Fruit fly (Drosophila melanogaster) whole organism, wandering third instar larva: ENCODE measurements around the gene HHEX.
A peak's percentile ranks its signal among the peaks of the same experiment; 100 is the strongest.

Source experiments
- Dif ChIP-seq: fragments of 200-275, 200-300 bp; sonication (Bioruptor generic); optimal IDR thresholded peaks from 2 replicates; lab custom pipeline; 2018; ENCODE audit warnings: missing biosample characterization, missing genetic modification characterization; ENCODE audit not compliant: partially characterized antibody
- Hnf4 ChIP-seq: fragments of 200-800 bp; sonication (Bioruptor generic); optimal IDR thresholded peaks from 2 replicates; lab custom pipeline; 2016; ENCODE audit warnings: missing biosample characterization, mild to moderate bottlenecking, missing genetic modification characterization
- Hr78 ChIP-seq: fragments of >200 bp; optimal IDR thresholded peaks from 2 replicates; lab custom pipeline; 2017; ENCODE audit warnings: missing biosample characterization, missing genetic modification characterization
- Hr83 ChIP-seq: fragments of 200-300 bp; sonication (Bioruptor generic); optimal IDR thresholded peaks from 2 replicates; lab custom pipeline; 2016; ENCODE audit warnings: missing biosample characterization, mild to moderate bottlenecking, missing genetic modification characterization, moderate library complexity; ENCODE audit not compliant: poor library complexity, severe bottlenecking
- Jra ChIP-seq: sonication (Bioruptor generic); optimal IDR thresholded peaks from 2 replicates; lab custom pipeline; 2016; ENCODE audit warnings: missing biosample characterization, missing genetic modification characterization
- Myc ChIP-seq: fragments of >200 bp; optimal IDR thresholded peaks from 2 replicates; lab custom pipeline; 2017
- OdsH ChIP-seq: fragments of 200-800 bp; sonication (Bioruptor generic); optimal IDR thresholded peaks from 2 replicates; lab custom pipeline; 2016; ENCODE audit warnings: missing biosample characterization, mild to moderate bottlenecking, missing genetic modification characterization
- Rel ChIP-seq, 2 experiments: fragments of 200-800 bp; sonication (Bioruptor generic) in 1 of 2; optimal IDR thresholded peaks; 2 replicates in 1 of 2; 3 replicates in 1 of 2; lab custom pipeline; 2016 to 2019; ENCODE audit warnings: mild to moderate bottlenecking in 2 of 2, missing biosample characterization in 2 of 2, missing genetic modification characterization in 2 of 2, moderate library complexity in 1 of 2
- Sp1 ChIP-seq: fragments of 200-800 bp; sonication (Bioruptor generic); optimal IDR thresholded peaks from 3 replicates; lab custom pipeline; 2019; ENCODE audit warnings: missing biosample characterization, mild to moderate bottlenecking, missing genetic modification characterization, moderate library complexity
- Vsx2 ChIP-seq: fragments of 200-300, 225-300 bp; sonication (Bioruptor generic); optimal IDR thresholded peaks from 2 replicates; lab custom pipeline; 2018; ENCODE audit warnings: missing biosample characterization, missing genetic modification characterization; ENCODE audit not compliant: partially characterized antibody
- br ChIP-seq: fragments of 200-800 bp; sonication (Bioruptor generic); optimal IDR thresholded peaks from 2 replicates; lab custom pipeline; 2016; ENCODE audit warnings: missing biosample characterization, missing genetic modification characterization
- brk ChIP-seq: fragments of 200-800 bp; sonication (Bioruptor generic); optimal IDR thresholded peaks from 2 replicates; lab custom pipeline; 2016; ENCODE audit warnings: missing biosample characterization, mild to moderate bottlenecking, missing genetic modification characterization
- dl ChIP-seq, 2 experiments: fragments of 175-275, 200-275 bp in 1 of 2; fragments of 200-275 bp in 1 of 2; sonication (Bioruptor generic); optimal IDR thresholded peaks; lab custom pipeline; 2018; ENCODE audit warnings: mild to moderate bottlenecking in 2 of 2, missing biosample characterization in 2 of 2, missing genetic modification characterization in 2 of 2, moderate library complexity in 2 of 2; ENCODE audit not compliant: partially characterized antibody in 2 of 2, insufficient read depth in 1 of 2
- dmrt93B ChIP-seq: fragments of 200-800 bp; sonication (Bioruptor generic); optimal IDR thresholded peaks from 2 replicates; lab custom pipeline; 2018; ENCODE audit warnings: missing biosample characterization, mild to moderate bottlenecking, missing genetic modification characterization
- dsf ChIP-seq: sonication (Bioruptor generic); optimal IDR thresholded peaks from 2 replicates; lab custom pipeline; 2016; ENCODE audit warnings: missing biosample characterization, missing genetic modification characterization, borderline replicate concordance
- ey ChIP-seq: fragments of 200-800 bp; sonication (Bioruptor generic); optimal IDR thresholded peaks from 2 replicates; lab custom pipeline; 2016; ENCODE audit warnings: missing biosample characterization, missing genetic modification characterization
- foxo ChIP-seq, 2 experiments: fragments of 200-800 bp; sonication (Bioruptor generic); optimal IDR thresholded peaks; 2 replicates in 1 of 2; 3 replicates in 1 of 2; lab custom pipeline; 2016 to 2017; ENCODE audit warnings: missing biosample characterization in 2 of 2, missing genetic modification characterization in 2 of 2
- fru ChIP-seq: fragments of 200-800 bp; sonication (Bioruptor generic); optimal IDR thresholded peaks from 3 replicates; lab custom pipeline; 2016; ENCODE audit warnings: missing biosample characterization, mild to moderate bottlenecking, missing genetic modification characterization
- h ChIP-seq: fragments of 200-800 bp; sonication (Bioruptor generic); optimal IDR thresholded peaks from 3 replicates; lab custom pipeline; 2016; ENCODE audit warnings: missing biosample characterization, mild to moderate bottlenecking, missing genetic modification characterization
- jim ChIP-seq: fragments of 175-275, 200-325 bp; sonication (Bioruptor generic); optimal IDR thresholded peaks from 2 replicates; lab custom pipeline; 2016; ENCODE audit warnings: missing biosample characterization, mild to moderate bottlenecking, missing genetic modification characterization
- lola ChIP-seq: fragments of >200 bp; optimal IDR thresholded peaks from 2 replicates; lab custom pipeline; 2017; ENCODE audit warnings: missing biosample characterization, missing genetic modification characterization
- pan ChIP-seq: fragments of >200 bp; optimal IDR thresholded peaks from 2 replicates; lab custom pipeline; 2017
- psq ChIP-seq: fragments of 200-800 bp; sonication (Bioruptor generic); optimal IDR thresholded peaks from 3 replicates; lab custom pipeline; 2017; ENCODE audit warnings: missing biosample characterization, mild to moderate bottlenecking, missing genetic modification characterization, moderate library complexity
- rgr ChIP-seq: fragments of 200-800 bp; sonication (Bioruptor generic); optimal IDR thresholded peaks from 3 replicates; lab custom pipeline; 2016; ENCODE audit warnings: missing biosample characterization, mild to moderate bottlenecking, missing genetic modification characterization
- sage ChIP-seq: fragments of 200-800 bp; sonication (Bioruptor generic); optimal IDR thresholded peaks from 2 replicates; lab custom pipeline; 2016; ENCODE audit warnings: missing biosample characterization, mild to moderate bottlenecking, missing genetic modification characterization
- sv ChIP-seq: fragments of 200-800 bp; sonication (Bioruptor generic); optimal IDR thresholded peaks from 3 replicates; lab custom pipeline; 2016; ENCODE audit warnings: missing biosample characterization, missing genetic modification characterization
- tai ChIP-seq: sonication (Bioruptor generic); optimal IDR thresholded peaks from 2 replicates; lab custom pipeline; 2016; ENCODE audit warnings: missing biosample characterization, missing genetic modification characterization
- woc ChIP-seq: sonication (Bioruptor generic); optimal IDR thresholded peaks from 2 replicates; lab custom pipeline; 2016; ENCODE audit warnings: missing biosample characterization, mild to moderate bottlenecking, missing genetic modification characterization

The HHEX gene

DNA sequence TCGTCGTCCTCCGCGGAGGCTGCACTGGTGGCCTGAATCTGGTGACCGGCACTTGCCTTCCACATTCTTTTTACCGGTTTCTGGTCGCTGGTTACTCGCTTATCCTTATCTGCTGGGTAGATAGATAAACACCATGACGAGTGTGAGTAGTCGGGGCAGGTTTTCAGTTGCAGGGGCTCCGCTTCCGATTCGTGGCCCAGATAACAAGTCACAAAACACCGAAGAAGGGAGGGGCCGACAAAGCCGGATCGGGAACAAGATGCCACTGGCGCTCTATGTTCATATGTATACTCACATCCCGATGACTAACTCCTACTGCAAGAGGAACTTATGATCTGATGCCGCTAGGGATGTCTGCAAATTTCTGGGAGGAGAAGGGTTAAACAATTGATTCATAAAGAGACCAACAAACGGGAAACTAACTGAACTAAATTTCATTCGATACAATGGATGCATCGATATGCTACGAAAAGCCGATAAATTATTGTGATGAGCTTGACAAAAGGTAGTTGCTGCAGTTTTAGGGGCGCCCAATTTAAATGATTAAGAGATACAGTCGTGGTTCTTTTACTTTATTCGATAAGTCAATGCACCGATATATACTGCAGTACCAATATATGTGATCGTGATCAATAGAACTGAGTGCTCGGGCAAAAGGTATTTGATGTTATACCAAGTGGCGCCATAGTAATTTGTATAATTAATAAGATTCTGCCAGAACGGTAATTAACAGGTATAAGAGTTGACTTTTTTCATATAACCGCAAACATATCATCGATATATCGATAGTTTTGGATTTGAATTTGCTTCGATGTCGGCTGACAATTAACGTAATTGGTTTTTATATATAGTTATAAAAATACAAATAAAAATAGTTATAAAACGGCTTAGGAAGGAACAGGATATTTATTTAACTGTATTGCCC lies 16.5 kb downstream of the HHEX start, which contains the start of gene Cortactin:
Cortactin (minus strand) TSS at position 472 of the 925 bp plus-strand sequence.
- TF ChIP-seq Jra (GFP tag; lab: Kevin White, UChicago) (peak; percentile 27), Vsx2 (GFP tag; lab: Kevin White, UChicago) (no peak), pan (lab: Kevin White, UChicago) (no peak), dmrt93B (GFP tag; lab: Kevin White, UChicago) (no peak), sage (GFP tag; lab: Kevin White, UChicago) (no peak), dl (GFP tag; optimal IDR thresholded peaks at IDR 0.05; lab: Kevin White, UChicago; ENCODE audit: insufficient read depth in 1 of 2, partially characterized antibody in 2 of 2) (peak; percentile 4 to 44), Hnf4 (GFP tag; lab: Kevin White, UChicago) (peak; percentile 11), Hr78 (GFP tag; lab: Kevin White, UChicago) (no peak), rgr (GFP tag; lab: Kevin White, UChicago) (no peak), lola (GFP tag; lab: Kevin White, UChicago) (no peak), tai (GFP tag; lab: Kevin White, UChicago) (no peak), jim (GFP tag; lab: Kevin White, UChicago) (no peak), Myc (lab: Kevin White, UChicago) (peak; percentile 37), Sp1 (GFP tag; lab: Kevin White, UChicago) (no peak), woc (no peak), Dif (peak; percentile 91), brk (GFP tag; lab: Kevin White, UChicago) (no peak), foxo (GFP tag; optimal IDR thresholded peaks at IDR 0.05; lab: Kevin White, UChicago) (no peak), br (GFP tag; lab: Kevin White, UChicago) (no peak), fru (GFP tag; lab: Kevin White, UChicago) (no peak), ey (GFP tag; lab: Kevin White, UChicago) (no peak), Hr83 (GFP tag; lab: Kevin White, UChicago) (peak; percentile 10)

DNA sequence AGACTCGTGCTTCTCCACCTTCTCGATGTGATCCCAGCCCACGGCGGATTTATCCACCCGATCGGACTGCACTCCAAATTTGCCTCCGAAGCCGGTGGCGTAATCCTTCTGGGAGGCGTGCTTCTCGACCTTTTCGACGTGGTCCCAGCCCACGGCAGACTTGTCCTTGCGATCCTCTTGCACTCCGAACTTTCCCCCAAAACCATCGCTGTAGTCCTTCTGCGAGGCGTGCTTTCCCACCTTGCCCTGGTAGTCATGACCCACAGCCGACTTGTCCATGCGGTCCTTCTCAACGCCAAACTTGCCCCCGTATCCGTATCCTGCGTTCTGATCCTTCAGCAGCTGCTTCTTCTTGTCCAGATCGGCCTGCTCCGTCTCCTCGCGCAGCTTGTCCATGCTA lies 17.3 kb downstream of the HHEX start:
- TF ChIP-seq foxo (GFP tag; optimal IDR thresholded peaks at IDR 0.05; lab: Kevin White, UChicago) = no peak
- no peak for TF ChIP-seq OdsH (GFP tag; lab: Kevin White, UChicago)
- no peak for TF ChIP-seq br (GFP tag; lab: Kevin White, UChicago)
- TF ChIP-seq Hr83 (GFP tag; lab: Kevin White, UChicago) = no peak
- no peak for TF ChIP-seq pan (lab: Kevin White, UChicago)
- no peak for TF ChIP-seq fru (GFP tag; lab: Kevin White, UChicago)
- TF ChIP-seq Vsx2 (GFP tag; lab: Kevin White, UChicago) = no peak
- no peak for TF ChIP-seq dl (GFP tag; optimal IDR thresholded peaks at IDR 0.05; lab: Kevin White, UChicago; ENCODE audit: insufficient read depth in 1 of 2, partially characterized antibody in 2 of 2)
- TF ChIP-seq dsf (GFP tag; lab: Kevin White, UChicago) = no peak
- TF ChIP-seq Jra (GFP tag; lab: Kevin White, UChicago) = no peak
- TF ChIP-seq h (GFP tag; lab: Kevin White, UChicago) = no peak
- TF ChIP-seq tai (GFP tag; lab: Kevin White, UChicago) = no peak
- no peak for TF ChIP-seq Rel (GFP tag; optimal IDR thresholded peaks at IDR 0.05; lab: Kevin White, UChicago)
- TF ChIP-seq Rel (tag; optimal IDR thresholded peaks at IDR 0.05; lab: Kevin White, UChicago) = no peak
- TF ChIP-seq sv = no peak
- no peak for TF ChIP-seq sage (GFP tag; lab: Kevin White, UChicago)
- TF ChIP-seq Sp1 (GFP tag; lab: Kevin White, UChicago) = no peak
- no peak for TF ChIP-seq woc

DNA sequence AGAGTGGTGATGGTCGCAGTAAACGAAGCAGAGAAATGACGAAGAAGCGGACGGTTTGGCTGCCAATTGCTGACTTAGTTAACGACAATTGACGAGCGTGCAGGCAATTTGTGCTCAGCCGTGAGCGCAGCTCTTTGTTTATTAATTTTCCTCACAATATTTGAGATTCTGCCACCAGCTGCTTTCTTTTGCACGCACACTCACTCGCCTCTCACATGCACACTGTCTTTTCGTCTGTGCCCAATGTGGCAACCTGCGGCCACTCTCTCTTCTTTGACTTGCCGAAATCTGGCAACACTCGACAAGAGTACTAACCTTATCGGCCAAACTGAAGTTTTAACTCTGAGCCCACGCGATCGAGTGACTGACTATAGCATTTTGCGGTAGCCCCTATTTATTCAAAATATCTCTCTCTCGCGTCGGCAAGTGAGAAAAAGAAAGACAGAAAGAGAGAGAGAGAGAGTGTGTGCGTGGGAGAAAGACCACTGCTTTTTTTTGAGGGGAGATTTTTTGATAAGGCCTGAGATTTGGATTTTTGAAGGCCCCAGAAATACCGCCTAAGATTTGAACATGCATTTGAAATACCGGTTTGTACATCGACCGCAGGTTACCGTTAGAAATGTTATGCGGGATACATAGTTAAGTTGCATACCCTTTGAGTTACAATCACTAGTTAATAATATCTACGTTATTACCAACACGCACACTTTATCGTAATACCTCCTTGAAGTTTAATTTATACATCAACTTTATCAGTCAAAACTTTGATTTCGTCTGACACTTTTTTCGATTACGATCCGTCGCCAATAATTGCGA lies 20.1 kb downstream of the HHEX start, which contains the start of gene Mvl:
Mvl (minus strand) TSS at position 371 of the 816 bp plus-strand sequence.
- peak; percentile 56 for TF ChIP-seq Hr83 (GFP tag; lab: Kevin White, UChicago)
- TF ChIP-seq dsf (GFP tag; lab: Kevin White, UChicago) = no peak
- TF ChIP-seq dl (GFP tag; optimal IDR thresholded peaks at IDR 0.05; lab: Kevin White, UChicago; ENCODE audit: insufficient read depth in 1 of 2, partially characterized antibody in 2 of 2) = peak in 1 of 2 experiments; percentile 32
- TF ChIP-seq OdsH (GFP tag; lab: Kevin White, UChicago) = no peak
- TF ChIP-seq Rel (GFP tag; optimal IDR thresholded peaks at IDR 0.05; lab: Kevin White, UChicago) = no peak
- TF ChIP-seq Rel (tag; optimal IDR thresholded peaks at IDR 0.05; lab: Kevin White, UChicago) = peak; percentile 72
- peak; percentile 7 for TF ChIP-seq psq (GFP tag; lab: Kevin White, UChicago)
- TF ChIP-seq foxo (GFP tag; optimal IDR thresholded peaks at IDR 0.05; lab: Kevin White, UChicago) = peak in 1 of 2 experiments; percentile 3
- TF ChIP-seq br (GFP tag; lab: Kevin White, UChicago) = peak; percentile 36
- TF ChIP-seq woc = no peak
- peak; percentile 55 for TF ChIP-seq fru (GFP tag; lab: Kevin White, UChicago)
- peak; percentile 48 for TF ChIP-seq Hnf4 (GFP tag; lab: Kevin White, UChicago)
- peak; percentile 38 for TF ChIP-seq rgr (GFP tag; lab: Kevin White, UChicago)
- TF ChIP-seq Dif = peak; percentile 69
- TF ChIP-seq Sp1 (GFP tag; lab: Kevin White, UChicago) = peak; percentile 4
- no peak for TF ChIP-seq ey (GFP tag; lab: Kevin White, UChicago)
- peak; percentile 72 for TF ChIP-seq h (GFP tag; lab: Kevin White, UChicago)
- TF ChIP-seq, all 38 proteins: peak for 12
